Worm (Caenorhabditis elegans) whole organism, L1 larva: ENCODE data around the gene T06D4.1.

Experiments used
- F16B12.6 ChIP-seq: fragments of 150-350 bp; optimal IDR thresholded peaks from 2 replicates; lab custom pipeline; 2014; ENCODE audit warnings: missing biosample characterization, missing genetic modification characterization
- alr-1 ChIP-seq: fragments of 200-800 bp; sonication (Bioruptor generic); optimal IDR thresholded peaks from 2 replicates; lab custom pipeline; 2018; ENCODE audit warnings: borderline replicate concordance, mild to moderate bottlenecking, missing genetic modification characterization, missing compliant biosample characterization
- ama-1 ChIP-seq: fragments of 150-350 bp; optimal IDR thresholded peaks from 2 replicates; lab custom pipeline; 2014
- blmp-1 ChIP-seq: fragments of 150-350 bp; optimal IDR thresholded peaks from 2 replicates; lab custom pipeline; 2014; ENCODE audit warnings: missing biosample characterization, missing genetic modification characterization
- ceh-63 ChIP-seq: fragments of 200-800 bp; sonication (Bioruptor generic); optimal IDR thresholded peaks from 2 replicates; lab custom pipeline; 2018; ENCODE audit warnings: mild to moderate bottlenecking, missing genetic modification characterization, missing compliant biosample characterization
- ceh-82 ChIP-seq, 3 experiments: fragments of 150-350 bp in 1 of 3; sonication (generic microtip) in 2 of 3; optimal IDR thresholded peaks; 2 replicates each; lab custom pipeline; 2014 to 2017; ENCODE audit warnings: missing biosample characterization in 3 of 3, missing genetic modification characterization in 3 of 3
- egl-13 ChIP-seq: sonication (generic microtip); optimal IDR thresholded peaks from 2 replicates; lab custom pipeline; 2016; ENCODE audit warnings: missing genotype, missing genetic modification reagents, missing genetic modification characterization, missing compliant biosample characterization
- egl-27 ChIP-seq, 2 experiments: fragments of 150-350 bp in 1 of 2; sonication (generic microtip); optimal IDR thresholded peaks; 3 replicates each; lab custom pipeline; 2017 to 2018; ENCODE audit warnings: missing biosample characterization in 2 of 2, missing genetic modification characterization in 2 of 2, missing genetic modification reagents in 2 of 2
- elt-2 ChIP-seq: sonication (generic microtip); optimal IDR thresholded peaks from 2 replicates; lab custom pipeline; 2016; ENCODE audit warnings: missing genetic modification characterization, mild to moderate bottlenecking, inconsistent platforms, missing compliant biosample characterization, missing genetic modification reagents
- ets-5 ChIP-seq: fragments of 200-800 bp; sonication (Bioruptor generic); IDR thresholded peaks from 2 replicates; pipeline ENCODE4 v1.3.6; 2022; ENCODE audit warnings: missing genetic modification characterization, missing compliant biosample characterization
- fkh-4 ChIP-seq: sonication (generic microtip); optimal IDR thresholded peaks from 2 replicates; lab custom pipeline; 2016; ENCODE audit warnings: missing compliant biosample characterization, missing genetic modification characterization, borderline replicate concordance
- fos-1 ChIP-seq: fragments of 150-350 bp; optimal IDR thresholded peaks from 2 replicates; lab custom pipeline; 2014; ENCODE audit warnings: missing biosample characterization, missing genetic modification characterization
- grh-1 ChIP-seq: fragments of 200-800 bp; sonication (Bioruptor generic); IDR thresholded peaks from 2 replicates; pipeline ENCODE4 v1.3.6; 2022; ENCODE audit warnings: missing genetic modification reagents, missing genetic modification characterization, missing compliant biosample characterization
- jun-1 ChIP-seq: fragments of 150-350 bp; optimal IDR thresholded peaks from 2 replicates; lab custom pipeline; 2014; ENCODE audit warnings: missing biosample characterization, missing genetic modification reagents, missing genetic modification characterization
- lin-15B ChIP-seq: fragments of 150-350 bp; sonication (generic microtip); optimal IDR thresholded peaks from 3 replicates; lab custom pipeline; 2014; ENCODE audit warnings: missing biosample characterization, missing genetic modification characterization
- lir-3 ChIP-seq: sonication (generic microtip); optimal IDR thresholded peaks from 2 replicates; lab custom pipeline; 2016; ENCODE audit warnings: mild to moderate bottlenecking, missing genetic modification characterization, moderate library complexity, missing compliant biosample characterization; ENCODE audit not compliant: poor library complexity
- lsy-2 ChIP-seq, 2 experiments: fragments of 150-350 bp; optimal IDR thresholded peaks; 2 replicates each; lab custom pipeline; 2014; ENCODE audit warnings: missing biosample characterization in 2 of 2, missing genetic modification characterization in 2 of 2
- mep-1 ChIP-seq: fragments of 150-350 bp; optimal IDR thresholded peaks from 2 replicates; lab custom pipeline; 2014; ENCODE audit warnings: missing biosample characterization, missing genetic modification characterization
- nhr-12 ChIP-seq: sonication (generic microtip); optimal IDR thresholded peaks from 2 replicates; lab custom pipeline; 2017; ENCODE audit warnings: missing biosample characterization, missing genetic modification characterization
- nhr-20 ChIP-seq: sonication (generic microtip); optimal IDR thresholded peaks from 2 replicates; lab custom pipeline; 2016; ENCODE audit warnings: mild to moderate bottlenecking, missing genetic modification characterization, missing compliant biosample characterization
- nhr-237 ChIP-seq: fragments of 150-350 bp; optimal IDR thresholded peaks from 2 replicates; lab custom pipeline; 2014; ENCODE audit warnings: missing biosample characterization, missing genetic modification characterization
- nhr-77 ChIP-seq: fragments of 150-350 bp; optimal IDR thresholded peaks from 2 replicates; lab custom pipeline; 2014; ENCODE audit warnings: missing biosample characterization, missing genetic modification characterization
- nhr-84 ChIP-seq: sonication (generic microtip); optimal IDR thresholded peaks from 2 replicates; lab custom pipeline; 2017; ENCODE audit warnings: missing biosample characterization, missing genetic modification characterization
- nhr-90 ChIP-seq: sonication (generic microtip); optimal IDR thresholded peaks from 2 replicates; lab custom pipeline; 2016; ENCODE audit warnings: mild to moderate bottlenecking, missing genetic modification characterization, missing compliant biosample characterization; ENCODE audit not compliant: poor library complexity
- snpc-4 ChIP-seq: fragments of 150-350 bp; optimal IDR thresholded peaks from 2 replicates; lab custom pipeline; 2014; ENCODE audit warnings: missing biosample characterization, missing genetic modification characterization
- snu-23 ChIP-seq: sonication (generic microtip); optimal IDR thresholded peaks from 2 replicates; lab custom pipeline; 2016; ENCODE audit warnings: missing genetic modification characterization, missing compliant biosample characterization
- tlp-1 ChIP-seq: fragments of 150-350 bp; optimal IDR thresholded peaks from 2 replicates; lab custom pipeline; 2014; ENCODE audit warnings: missing biosample characterization, missing genetic modification characterization
- vab-15 ChIP-seq: sonication (generic microtip); optimal IDR thresholded peaks from 2 replicates; lab custom pipeline; 2017; ENCODE audit warnings: missing genotype, mild to moderate bottlenecking, missing genetic modification characterization, missing compliant biosample characterization
- zip-4 ChIP-seq: fragments of 200-800 bp; sonication (Bioruptor generic); optimal IDR thresholded peaks from 2 replicates; lab custom pipeline; 2018; ENCODE audit warnings: mild to moderate bottlenecking, missing genetic modification characterization, moderate library complexity, missing compliant biosample characterization
- ztf-11 ChIP-seq, 2 experiments: sonication (generic microtip); optimal IDR thresholded peaks; 2 replicates each; lab custom pipeline; 2016 to 2017; ENCODE audit warnings: missing genetic modification characterization in 2 of 2, missing biosample characterization in 1 of 2, missing compliant biosample characterization in 1 of 2
- ztf-4 ChIP-seq: fragments of 150-350 bp; optimal IDR thresholded peaks from 2 replicates; lab custom pipeline; 2014; ENCODE audit warnings: missing biosample characterization, missing genetic modification characterization

The T06D4.1 gene

ce11 chrII:3340818-3341217 lies 40.8 kb upstream of the T06D4.1 start:
- no peak for TF ChIP-seq nhr-20
- no peak for TF ChIP-seq egl-27 (tag; optimal IDR thresholded peaks at IDR 0.05; lab: Kevin White, UChicago)

- no peak for TF ChIP-seq elt-2 (tag; lab: Kevin White, UChicago)
- no peak for TF ChIP-seq ceh-63 (GFP tag; lab: Kevin White, UChicago)
Measured at ce11 chrII:3341989-3342388, 39.6 kb upstream of the T06D4.1 start, which contains the start of gene F14D2.11. TSS of gene F14D2.11 (minus strand) at chrII:3342089.

ce11 chrII:3343714-3344113 lies 37.9 kb upstream of the T06D4.1 start, which contains the start of gene F14D2.15:
TSS of gene F14D2.15 (minus strand) at chrII:3343814.
- TF ChIP-seq vab-15 (tag; lab: Kevin White, UChicago), result no peak
- no peak for TF ChIP-seq lir-3 (tag; lab: Kevin White, UChicago)
- no peak for TF ChIP-seq blmp-1
- TF ChIP-seq alr-1 (tag; lab: Kevin White, UChicago), result no peak
- no peak for TF ChIP-seq ceh-63 (GFP tag; lab: Kevin White, UChicago)
- TF ChIP-seq egl-13 (tag; lab: Kevin White, UChicago), result no peak
- TF ChIP-seq nhr-77 (tag; lab: Kevin White, UChicago), result no peak

- no peak for TF ChIP-seq alr-1 (tag; lab: Kevin White, UChicago)
- no peak for TF ChIP-seq fos-1 (tag; lab: Kevin White, UChicago)
- TF ChIP-seq ztf-4 (tag; lab: Kevin White, UChicago), result no peak
- TF ChIP-seq nhr-237 (tag; lab: Kevin White, UChicago), result no peak
- no peak for TF ChIP-seq F16B12.6
- no peak for TF ChIP-seq elt-2 (tag; lab: Kevin White, UChicago)
- no peak for TF ChIP-seq fkh-4 (tag; lab: Kevin White, UChicago)
- TF ChIP-seq ama-1 (lab: Kevin White, UChicago), result no peak
- no peak for TF ChIP-seq nhr-90
Measured at ce11 chrII:3344917-3345316, 36.7 kb upstream of the T06D4.1 start, which contains the start of gene bath-28. TSS of gene bath-28 (minus strand) at chrII:3344967.

ce11 chrII:3346328-3346780 lies 35.3 kb upstream of the T06D4.1 start, which contains the start of gene bath-30:
TSS of gene bath-30 (minus strand) at chrII:3346378.
- TF ChIP-seq nhr-84 (tag; lab: Kevin White, UChicago) (no peak), ceh-82 (tag; optimal IDR thresholded peaks at IDR 0.05; lab: Kevin White, UChicago) (no peak), nhr-12 (tag; lab: Kevin White, UChicago) (no peak), tlp-1 (no peak), lin-15B (tag; lab: Kevin White, UChicago) (no peak), grh-1 (no peak), elt-2 (tag; lab: Kevin White, UChicago) (no peak), ets-5 (GFP tag; lab: Robert Waterston, UW) (no peak), zip-4 (no peak), snpc-4 (tag; lab: Kevin White, UChicago) (no peak), mep-1 (no peak), nhr-90 (no peak), jun-1 (tag; lab: Kevin White, UChicago) (no peak), ztf-11 (tag; optimal IDR thresholded peaks at IDR 0.05; lab: Kevin White, UChicago) (no peak), egl-27 (tag; optimal IDR thresholded peaks at IDR 0.05; lab: Kevin White, UChicago) (no peak), lsy-2 (tag; optimal IDR thresholded peaks at IDR 0.05; lab: Kevin White, UChicago) (no peak)

ce11 chrII:3347940-3348610 lies 33.6 kb upstream of the T06D4.1 start, which contains the start of the genes F14D2.14 and bath-29:
TSS of gene F14D2.14 (minus strand) at chrII:3347990.
TSS of gene bath-29 (plus strand) at chrII:3348560.
- TF ChIP-seq snu-23, result no peak
